Worm (Caenorhabditis elegans) whole organism, L2 larva: Measurements from ENCODE around the gene F20B10.3.

Source experiments
- F13H6.1 ChIP-seq: sonication (generic microtip); optimal IDR thresholded peaks from 2 replicates; lab custom pipeline; 2016; ENCODE audit warnings: missing genetic modification characterization, missing compliant biosample characterization
- R02D3.7 ChIP-seq: fragments of 150-350 bp; optimal IDR thresholded peaks from 2 replicates; lab custom pipeline; 2014; ENCODE audit warnings: missing biosample characterization, missing genetic modification characterization
- aly-2 ChIP-seq: fragments of 150-350 bp; optimal IDR thresholded peaks from 2 replicates; lab custom pipeline; 2014; ENCODE audit warnings: missing biosample characterization, missing genetic modification characterization
- ceh-16 ChIP-seq: fragments of 150-350 bp; optimal IDR thresholded peaks from 2 replicates; lab custom pipeline; 2014; ENCODE audit warnings: missing biosample characterization, missing genetic modification characterization
- egl-27 ChIP-seq: sonication (generic microtip); optimal IDR thresholded peaks from 3 replicates; lab custom pipeline; 2017; ENCODE audit warnings: missing biosample characterization, missing genetic modification reagents, missing genetic modification characterization
- elt-1 ChIP-seq: fragments of 150-350 bp; optimal IDR thresholded peaks from 2 replicates; lab custom pipeline; 2014; ENCODE audit warnings: missing biosample characterization, missing genetic modification characterization
- snpc-4 ChIP-seq: fragments of 150-350 bp; optimal IDR thresholded peaks from 2 replicates; lab custom pipeline; 2014; ENCODE audit warnings: missing biosample characterization, missing genetic modification characterization

- TF ChIP-seq ceh-16 (tag; lab: Kevin White, UChicago) (no peak), aly-2 (tag; lab: Kevin White, UChicago) (no peak), snpc-4 (tag; lab: Kevin White, UChicago) (no peak), F13H6.1 (no peak), egl-27 (tag; lab: Kevin White, UChicago) (no peak), elt-1 (tag; lab: Kevin White, UChicago) (no peak), R02D3.7 (tag; lab: Kevin White, UChicago) (no peak)
These were observed 18.4 kb upstream of the F20B10.3 start for ce11 chrIV:12149609-12150008.
